Worm (Caenorhabditis elegans) whole organism, late embryonic: ENCODE measurements around the gene aakb-2.

Source experiments
- ceh-30 ChIP-seq: fragments of 150-350 bp; optimal IDR thresholded peaks from 2 replicates; lab custom pipeline; 2014; ENCODE audit warnings: missing biosample characterization, missing genetic modification characterization
- tbx-2 ChIP-seq: sonication (generic microtip); optimal IDR thresholded peaks from 2 replicates; lab custom pipeline; 2016; ENCODE audit warnings: missing genetic modification characterization, missing compliant biosample characterization

ce11 chrIII:11246588-11246987, 9.6 kb downstream of the aakb-2 start:
- TF ChIP-seq ceh-30 (tag; lab: Kevin White, UChicago) (no peak), tbx-2 (no peak)
